Worm (Caenorhabditis elegans) whole organism, L1 larva: ENCODE results near the gene inx-7.

Experiments
- C16A3.4 ChIP-seq: fragments of 150-350 bp; optimal IDR thresholded peaks from 2 replicates; lab custom pipeline; 2014; ENCODE audit warnings: missing biosample characterization, missing genetic modification characterization
- C34B4.2 ChIP-seq: sonication (generic microtip); optimal IDR thresholded peaks from 2 replicates; lab custom pipeline; 2017; ENCODE audit warnings: mild to moderate bottlenecking, missing genetic modification characterization, missing compliant biosample characterization
- F16B12.6 ChIP-seq: fragments of 150-350 bp; optimal IDR thresholded peaks from 2 replicates; lab custom pipeline; 2014; ENCODE audit warnings: missing biosample characterization, missing genetic modification characterization
- Y116A8C.19 ChIP-seq: sonication (generic microtip); optimal IDR thresholded peaks from 2 replicates; lab custom pipeline; 2016; ENCODE audit warnings: missing compliant biosample characterization, missing genetic modification characterization, borderline replicate concordance
- alr-1 ChIP-seq: fragments of 200-800 bp; sonication (Bioruptor generic); optimal IDR thresholded peaks from 2 replicates; lab custom pipeline; 2018; ENCODE audit warnings: borderline replicate concordance, mild to moderate bottlenecking, missing genetic modification characterization, missing compliant biosample characterization
- aly-2 ChIP-seq: fragments of 150-350 bp; optimal IDR thresholded peaks from 2 replicates; lab custom pipeline; 2014; ENCODE audit warnings: missing biosample characterization, missing genetic modification characterization
- blmp-1 ChIP-seq: fragments of 150-350 bp; optimal IDR thresholded peaks from 2 replicates; lab custom pipeline; 2014; ENCODE audit warnings: missing biosample characterization, missing genetic modification characterization
- ceh-63 ChIP-seq: fragments of 200-800 bp; sonication (Bioruptor generic); optimal IDR thresholded peaks from 2 replicates; lab custom pipeline; 2018; ENCODE audit warnings: mild to moderate bottlenecking, missing genetic modification characterization, missing compliant biosample characterization
- ceh-88 ChIP-seq: fragments of 200-800 bp; sonication (Bioruptor generic); IDR thresholded peaks from 2 replicates; pipeline ENCODE4 v1.3.6; 2022; ENCODE audit warnings: missing genetic modification characterization, missing compliant biosample characterization
- ces-1 ChIP-seq: fragments of 150-350 bp; optimal IDR thresholded peaks from 2 replicates; lab custom pipeline; 2014; ENCODE audit warnings: missing biosample characterization, missing genetic modification reagents, missing genetic modification characterization
- dpl-1 ChIP-seq, 3 experiments: fragments of 150-350 bp in 2 of 3; sonication (generic microtip) in 1 of 3; optimal IDR thresholded peaks; 2 replicates each; lab custom pipeline; 2014 to 2017; ENCODE audit warnings: missing biosample characterization in 3 of 3, missing genetic modification characterization in 3 of 3, missing genetic modification reagents in 3 of 3
- dsc-1 ChIP-seq: sonication (generic microtip); optimal IDR thresholded peaks from 2 replicates; lab custom pipeline; 2016; ENCODE audit warnings: mild to moderate bottlenecking, missing genetic modification characterization, missing compliant biosample characterization
- efl-1 ChIP-seq, 4 experiments: fragments of 150-350 bp; optimal IDR thresholded peaks in 3 of 4; peaks in 1 of 4; 1 replicate in 1 of 4; 2 replicates in 3 of 4; lab custom pipeline; 2014; ENCODE audit warnings: missing biosample characterization in 2 of 4, missing genetic modification characterization in 2 of 4, missing genetic modification reagents in 2 of 4
- efl-3 ChIP-seq: fragments of 200-800 bp; sonication (Bioruptor generic); optimal IDR thresholded peaks from 2 replicates; lab custom pipeline; 2018; ENCODE audit warnings: mild to moderate bottlenecking, missing genetic modification characterization, missing compliant biosample characterization
- egl-27 ChIP-seq, 2 experiments: fragments of 150-350 bp in 1 of 2; sonication (generic microtip); optimal IDR thresholded peaks; 3 replicates each; lab custom pipeline; 2017 to 2018; ENCODE audit warnings: missing biosample characterization in 2 of 2, missing genetic modification characterization in 2 of 2, missing genetic modification reagents in 2 of 2
- elt-3 ChIP-seq, 6 experiments: fragments of 150-350 bp in 1 of 6; sonication (generic microtip); optimal IDR thresholded peaks; 2 replicates each; lab custom pipeline; 2017 to 2018; ENCODE audit warnings: missing biosample characterization in 6 of 6, missing genetic modification characterization in 6 of 6, inconsistent platforms in 1 of 6
- ets-5 ChIP-seq: fragments of 200-800 bp; sonication (Bioruptor generic); IDR thresholded peaks from 2 replicates; pipeline ENCODE4 v1.3.6; 2022; ENCODE audit warnings: missing genetic modification characterization, missing compliant biosample characterization
- fkh-10 ChIP-seq: sonication (generic microtip); optimal IDR thresholded peaks from 2 replicates; lab custom pipeline; 2017; ENCODE audit warnings: missing biosample characterization, missing genetic modification reagents, missing genetic modification characterization
- fos-1 ChIP-seq: fragments of 150-350 bp; optimal IDR thresholded peaks from 2 replicates; lab custom pipeline; 2014; ENCODE audit warnings: missing biosample characterization, missing genetic modification characterization
- grh-1 ChIP-seq: fragments of 200-800 bp; sonication (Bioruptor generic); IDR thresholded peaks from 2 replicates; pipeline ENCODE4 v1.3.6; 2022; ENCODE audit warnings: missing genetic modification reagents, missing genetic modification characterization, missing compliant biosample characterization
- hpl-2 ChIP-seq: fragments of 150-350 bp; optimal IDR thresholded peaks from 2 replicates; lab custom pipeline; 2014; ENCODE audit warnings: missing biosample characterization, missing genetic modification reagents, missing genetic modification characterization
- irx-1 ChIP-seq: sonication (generic microtip); optimal IDR thresholded peaks from 2 replicates; lab custom pipeline; 2016; ENCODE audit warnings: missing genetic modification characterization, missing compliant biosample characterization
- lin-14 ChIP-seq: fragments of 200-800 bp; sonication (Bioruptor generic); optimal IDR thresholded peaks from 2 replicates; lab custom pipeline; 2018; ENCODE audit warnings: mild to moderate bottlenecking, missing genetic modification characterization, moderate library complexity, missing compliant biosample characterization
- lin-35 ChIP-seq, 2 experiments: fragments of 150-350 bp; optimal IDR thresholded peaks; 2 replicates each; lab custom pipeline; 2014; ENCODE audit warnings: missing biosample characterization in 2 of 2, missing genetic modification characterization in 2 of 2, missing genetic modification reagents in 2 of 2
- lin-39 ChIP-seq: fragments of 150-350 bp; optimal IDR thresholded peaks from 2 replicates; lab custom pipeline; 2014; ENCODE audit warnings: missing biosample characterization, missing genetic modification reagents, missing genetic modification characterization
- lsy-2 ChIP-seq, 2 experiments: fragments of 150-350 bp; optimal IDR thresholded peaks; 2 replicates each; lab custom pipeline; 2014; ENCODE audit warnings: missing biosample characterization in 2 of 2, missing genetic modification characterization in 2 of 2
- mef-2 ChIP-seq: fragments of 150-350 bp; optimal IDR thresholded peaks from 2 replicates; lab custom pipeline; 2014; ENCODE audit warnings: missing biosample characterization, missing genetic modification characterization
- mep-1 ChIP-seq: fragments of 150-350 bp; optimal IDR thresholded peaks from 2 replicates; lab custom pipeline; 2014; ENCODE audit warnings: missing biosample characterization, missing genetic modification characterization
- nhr-19 ChIP-seq: fragments of 200-800 bp; sonication (Bioruptor generic); conservative IDR thresholded peaks from 2 replicates; pipeline ENCODE4 v1.3.6; 2022; ENCODE audit warnings: missing genetic modification characterization, missing compliant biosample characterization
- nhr-20 ChIP-seq: sonication (generic microtip); optimal IDR thresholded peaks from 2 replicates; lab custom pipeline; 2016; ENCODE audit warnings: mild to moderate bottlenecking, missing genetic modification characterization, missing compliant biosample characterization
- nhr-237 ChIP-seq: fragments of 150-350 bp; optimal IDR thresholded peaks from 2 replicates; lab custom pipeline; 2014; ENCODE audit warnings: missing biosample characterization, missing genetic modification characterization
- nhr-28 ChIP-seq: fragments of 150-350 bp; optimal IDR thresholded peaks from 2 replicates; lab custom pipeline; 2014; ENCODE audit warnings: missing biosample characterization, missing genetic modification characterization
- nhr-47 ChIP-seq: sonication (generic microtip); optimal IDR thresholded peaks from 2 replicates; lab custom pipeline; 2016; ENCODE audit warnings: mild to moderate bottlenecking, missing genetic modification characterization, moderate library complexity, missing compliant biosample characterization
- nhr-71 ChIP-seq: sonication (generic microtip); optimal IDR thresholded peaks from 2 replicates; lab custom pipeline; 2016; ENCODE audit warnings: mild to moderate bottlenecking, missing genetic modification characterization, moderate library complexity, missing compliant biosample characterization
- nhr-85 ChIP-seq: sonication (generic microtip); peaks from one replicate; lab custom pipeline; 2016; ENCODE audit warnings: missing genetic modification characterization, inconsistent platforms, missing compliant biosample characterization
- nhr-90 ChIP-seq: sonication (generic microtip); optimal IDR thresholded peaks from 2 replicates; lab custom pipeline; 2016; ENCODE audit warnings: mild to moderate bottlenecking, missing genetic modification characterization, missing compliant biosample characterization; ENCODE audit not compliant: poor library complexity
- pag-3 ChIP-seq: sonication (generic microtip); optimal IDR thresholded peaks from 2 replicates; lab custom pipeline; 2017; ENCODE audit warnings: missing genetic modification characterization, mild to moderate bottlenecking, missing compliant biosample characterization, antibody characterized with exemption, borderline replicate concordance; ENCODE audit not compliant: insufficient read depth
- pax-3 ChIP-seq: fragments of 200-800 bp; sonication (Bioruptor generic); optimal IDR thresholded peaks from 2 replicates; lab custom pipeline; 2018; ENCODE audit warnings: mild to moderate bottlenecking, missing genetic modification characterization, moderate library complexity, missing compliant biosample characterization
- rnt-1 ChIP-seq: sonication (generic microtip); optimal IDR thresholded peaks from 2 replicates; lab custom pipeline; 2016; ENCODE audit warnings: mild to moderate bottlenecking, missing genetic modification characterization, moderate library complexity, missing compliant biosample characterization
- snu-23 ChIP-seq: sonication (generic microtip); optimal IDR thresholded peaks from 2 replicates; lab custom pipeline; 2016; ENCODE audit warnings: missing genetic modification characterization, missing compliant biosample characterization
- sox-4 ChIP-seq: sonication (generic microtip); optimal IDR thresholded peaks from 2 replicates; lab custom pipeline; 2016; ENCODE audit warnings: missing genetic modification characterization, missing compliant biosample characterization
- sptf-1 ChIP-seq: fragments of 150-350 bp; optimal IDR thresholded peaks from 2 replicates; lab custom pipeline; 2014; ENCODE audit warnings: missing biosample characterization, missing genetic modification characterization
- tbx-2 ChIP-seq: sonication (generic microtip); optimal IDR thresholded peaks from 2 replicates; lab custom pipeline; 2016; ENCODE audit warnings: missing genetic modification characterization, missing compliant biosample characterization
- tlp-1 ChIP-seq: fragments of 150-350 bp; optimal IDR thresholded peaks from 2 replicates; lab custom pipeline; 2014; ENCODE audit warnings: missing biosample characterization, missing genetic modification characterization

inx-7 gene

ce11 chrIV:5940608-5941007, 5.8 kb downstream of the inx-7 start:
- no peak for TF ChIP-seq egl-27 (tag; optimal IDR thresholded peaks at IDR 0.05; lab: Kevin White, UChicago)
- peak; percentile 12 for TF ChIP-seq mep-1 (tag; lab: Kevin White, UChicago)
- TF ChIP-seq nhr-20, result peak; percentile 58
- TF ChIP-seq ceh-88, result no peak
- TF ChIP-seq blmp-1 (tag; lab: Kevin White, UChicago), result peak; percentile 98
- TF ChIP-seq pax-3 (tag; lab: Kevin White, UChicago), result no peak
- TF ChIP-seq lin-35 (GFP tag; optimal IDR thresholded peaks at IDR 0.05; lab: Kevin White, UChicago), result no peak
- TF ChIP-seq ces-1 (GFP tag; lab: Kevin White, UChicago), result no peak
- no peak for TF ChIP-seq efl-1 (optimal IDR thresholded peaks at IDR 0.05; lab: Kevin White, UChicago)
- TF ChIP-seq efl-1 (GFP tag; optimal IDR thresholded peaks at IDR 0.05 in 1 of 2; lab: Kevin White, UChicago), result peak in 1 of 2 experiments; percentile 90
- no peak for TF ChIP-seq tbx-2 (tag; lab: Kevin White, UChicago)
- TF ChIP-seq ceh-63 (GFP tag; lab: Kevin White, UChicago), result no peak
- TF ChIP-seq rnt-1, result peak; percentile 29
- TF ChIP-seq F16B12.6 (tag; lab: Kevin White, UChicago), result no peak
- TF ChIP-seq hpl-2, result no peak
- peak; percentile 42 for TF ChIP-seq snu-23 (GFP tag; lab: Kevin White, UChicago)
- no peak for TF ChIP-seq Y116A8C.19 (tag; lab: Kevin White, UChicago)
- peak; percentile 16 for TF ChIP-seq nhr-71 (tag; lab: Kevin White, UChicago)
- peak; percentile 76 for TF ChIP-seq lin-14 (GFP tag; lab: Kevin White, UChicago)
- TF ChIP-seq tlp-1 (tag; lab: Kevin White, UChicago), result no peak
- TF ChIP-seq nhr-237, result no peak
- no peak for TF ChIP-seq sox-4 (tag; lab: Kevin White, UChicago)
- peak in 1 of 2 experiments; percentile 34 for TF ChIP-seq lsy-2 (tag; optimal IDR thresholded peaks at IDR 0.05; lab: Kevin White, UChicago)
- no peak for TF ChIP-seq fkh-10 (GFP tag; lab: Kevin White, UChicago)
- no peak for TF ChIP-seq lin-39 (tag; lab: Kevin White, UChicago)
- peak; percentile 98 for TF ChIP-seq pag-3 (tag; lab: Kevin White, UChicago)

ce11 chrIV:5939908-5940307, 6.5 kb downstream of the inx-7 start:
- no peak for TF ChIP-seq mef-2 (tag; lab: Kevin White, UChicago)
- peak in 1 of 2 experiments; percentile 72 for TF ChIP-seq lsy-2 (tag; optimal IDR thresholded peaks at IDR 0.05; lab: Kevin White, UChicago)

- peak; percentile 15 for TF ChIP-seq rnt-1
- TF ChIP-seq tbx-2 (tag; lab: Kevin White, UChicago), result peak; percentile 57
- TF ChIP-seq aly-2, result no peak
- peak; percentile 34 for TF ChIP-seq nhr-90
- peak; percentile 17; the same call in 1 of the 2 replicates for TF ChIP-seq nhr-19
- no peak for TF ChIP-seq F16B12.6 (tag; lab: Kevin White, UChicago)
- peak; percentile 64 for TF ChIP-seq nhr-71 (tag; lab: Kevin White, UChicago)
- TF ChIP-seq dsc-1, result no peak
- no peak for TF ChIP-seq sox-4 (tag; lab: Kevin White, UChicago)
- peak in 1 of 3 experiments; percentile 3 for TF ChIP-seq dpl-1 (GFP tag; optimal IDR thresholded peaks at IDR 0.05; lab: Kevin White, UChicago)
- TF ChIP-seq fos-1 (tag; lab: Kevin White, UChicago), result no peak
- peak; percentile 86 for TF ChIP-seq lin-14 (GFP tag; lab: Kevin White, UChicago)
- TF ChIP-seq pax-3 (tag; lab: Kevin White, UChicago), result no peak
- TF ChIP-seq lin-35 (GFP tag; optimal IDR thresholded peaks at IDR 0.05; lab: Kevin White, UChicago), result peak in 1 of 2 experiments; percentile 68
- TF ChIP-seq irx-1 (tag; lab: Kevin White, UChicago), result no peak
- peak; percentile 60 for TF ChIP-seq pag-3 (tag; lab: Kevin White, UChicago)
- no peak for TF ChIP-seq tlp-1 (tag; lab: Kevin White, UChicago)
- no peak for TF ChIP-seq alr-1 (tag; lab: Kevin White, UChicago)
- no peak for TF ChIP-seq nhr-28 (tag; lab: Kevin White, UChicago)
- no peak for TF ChIP-seq ets-5 (GFP tag; lab: Robert Waterston, UW)
- peak; percentile 92 for TF ChIP-seq grh-1 (GFP tag; lab: Robert Waterston, UW)
- peak; percentile 97 for TF ChIP-seq nhr-85
- no peak for TF ChIP-seq efl-1 (optimal IDR thresholded peaks at IDR 0.05; lab: Kevin White, UChicago)
- TF ChIP-seq efl-1 (GFP tag; optimal IDR thresholded peaks at IDR 0.05 in 1 of 2; lab: Kevin White, UChicago), result peak in 1 of 2 experiments; percentile 92
- TF ChIP-seq lsy-2 (tag; optimal IDR thresholded peaks at IDR 0.05; lab: Kevin White, UChicago), result peak in 1 of 2 experiments; percentile 48
- peak; percentile 16 for TF ChIP-seq C16A3.4 (tag; lab: Kevin White, UChicago)
- TF ChIP-seq efl-3, result no peak
- no peak for TF ChIP-seq C34B4.2
- TF ChIP-seq nhr-47, result peak; percentile 7
- peak; percentile 95 for TF ChIP-seq blmp-1 (tag; lab: Kevin White, UChicago)
- TF ChIP-seq ces-1 (GFP tag; lab: Kevin White, UChicago), result no peak
- peak; percentile 56 for TF ChIP-seq nhr-20
- TF ChIP-seq sptf-1 (tag; lab: Kevin White, UChicago), result no peak
- TF ChIP-seq elt-3 (tag; optimal IDR thresholded peaks at IDR 0.05; lab: Kevin White, UChicago), result peak in 5 of 6 experiments; percentile 80 to 93 (median 89)
- peak; percentile 57 for TF ChIP-seq snu-23 (GFP tag; lab: Kevin White, UChicago)
These were observed 7.3 kb downstream of the inx-7 start, which contains the start of gene mcu-1 for ce11 chrIV:5939122-5939521. mcu-1 (minus strand) TSS chrIV:5939230.
